Fruit fly (Drosophila melanogaster) whole organism, prepupa: ENCODE results near the gene e.

Experiments used
- Blimp-1 ChIP-seq: fragments of 200-800 bp; sonication (Bioruptor generic); optimal IDR thresholded peaks from 3 replicates; lab custom pipeline; 2017; ENCODE audit warnings: missing biosample characterization, missing genetic modification characterization, mild to moderate bottlenecking, moderate library complexity, missing genetic modification reagents
- CG10631 ChIP-seq: fragments of 200-800 bp; sonication (Bioruptor generic); optimal IDR thresholded peaks from 2 replicates; lab custom pipeline; 2016; ENCODE audit warnings: missing biosample characterization, missing genetic modification characterization
- CG10669 ChIP-seq: fragments of 200-800 bp; sonication (Bioruptor generic); optimal IDR thresholded peaks from 3 replicates; lab custom pipeline; 2018; ENCODE audit warnings: missing biosample characterization, mild to moderate bottlenecking, missing genetic modification characterization, moderate library complexity
- CG11294 ChIP-seq: fragments of 200-800 bp; sonication (Bioruptor generic); IDR thresholded peaks from 2 replicates; pipeline ENCODE4 v1.3.6; 2022; ENCODE audit warnings: missing biosample characterization, missing genetic modification characterization
- CG11762 ChIP-seq: fragments of 200-800 bp; sonication (Bioruptor generic); optimal IDR thresholded peaks from 3 replicates; lab custom pipeline; 2016; ENCODE audit warnings: missing biosample characterization, missing genetic modification characterization; ENCODE audit not compliant: insufficient read depth
- CG11902 ChIP-seq: fragments of 200-800 bp; sonication (Bioruptor generic); optimal IDR thresholded peaks from 3 replicates; lab custom pipeline; 2016; ENCODE audit warnings: missing biosample characterization, missing genetic modification characterization
- CG15336 ChIP-seq: fragments of 200-800 bp; sonication (Bioruptor generic); IDR thresholded peaks from 2 replicates; pipeline ENCODE4 v1.3.6; 2022; ENCODE audit warnings: missing biosample characterization, missing genetic modification characterization
- CG3032 ChIP-seq: fragments of 200-800 bp; optimal IDR thresholded peaks from 2 replicates; lab custom pipeline; 2019; ENCODE audit warnings: missing biosample characterization, mild to moderate bottlenecking, missing genetic modification characterization, moderate library complexity
- CG31627 ChIP-seq: fragments of 200-800 bp; sonication (Bioruptor generic); optimal IDR thresholded peaks from 3 replicates; lab custom pipeline; 2016; ENCODE audit warnings: missing biosample characterization, missing genetic modification characterization
- CG34406 ChIP-seq: fragments of 200-800 bp; sonication (Bioruptor generic); optimal IDR thresholded peaks from 3 replicates; lab custom pipeline; 2016; ENCODE audit warnings: missing biosample characterization, missing genetic modification characterization
- CG3919 ChIP-seq: fragments of 200-800 bp; sonication (Bioruptor generic); optimal IDR thresholded peaks from 3 replicates; lab custom pipeline; 2016; ENCODE audit warnings: missing biosample characterization, missing genetic modification characterization
- CG4318 ChIP-seq: fragments of 200-800 bp; sonication (Bioruptor generic); optimal IDR thresholded peaks from 3 replicates; lab custom pipeline; 2017; ENCODE audit warnings: missing biosample characterization, mild to moderate bottlenecking, missing genetic modification characterization
- CG6163 ChIP-seq: fragments of 200-800 bp; sonication (Bioruptor generic); IDR thresholded peaks from 3 replicates; pipeline ENCODE4 v1.3.6; 2022; ENCODE audit warnings: missing biosample characterization, missing genetic modification characterization
- CG6276 ChIP-seq: fragments of 200-800 bp; sonication (Bioruptor generic); optimal IDR thresholded peaks from 2 replicates; lab custom pipeline; 2017; ENCODE audit warnings: missing biosample characterization, mild to moderate bottlenecking, missing genetic modification characterization
- CG6792 ChIP-seq: fragments of 200-800 bp; sonication (Bioruptor generic); optimal IDR thresholded peaks from 3 replicates; lab custom pipeline; 2016; ENCODE audit warnings: missing biosample characterization, missing genetic modification characterization
- CG6808 ChIP-seq: fragments of 200-800 bp; sonication (Bioruptor generic); optimal IDR thresholded peaks from 3 replicates; lab custom pipeline; 2017; ENCODE audit warnings: missing biosample characterization, missing genetic modification characterization, mild to moderate bottlenecking, moderate library complexity, missing genetic modification reagents
- CG6854 ChIP-seq: fragments of 200-800 bp; sonication (Bioruptor generic); optimal IDR thresholded peaks from 2 replicates; lab custom pipeline; 2017; ENCODE audit warnings: missing biosample characterization, mild to moderate bottlenecking, missing genetic modification characterization
- CG7368 ChIP-seq: fragments of 200-800 bp; sonication (Bioruptor generic); optimal IDR thresholded peaks from 3 replicates; lab custom pipeline; 2016; ENCODE audit warnings: missing biosample characterization, missing genetic modification characterization
- CG8119 ChIP-seq: fragments of 200-800 bp; sonication (Bioruptor generic); IDR thresholded peaks from 3 replicates; pipeline ENCODE4 v1.3.6; 2022; ENCODE audit warnings: missing biosample characterization, missing genetic modification characterization
- CG9139 ChIP-seq: fragments of 200-800 bp; sonication (Bioruptor generic); optimal IDR thresholded peaks from 3 replicates; lab custom pipeline; 2017; ENCODE audit warnings: missing biosample characterization, mild to moderate bottlenecking, missing genetic modification characterization
- Eip75B ChIP-seq: fragments of 200-800 bp; sonication (Bioruptor generic); optimal IDR thresholded peaks from 3 replicates; lab custom pipeline; 2016; ENCODE audit warnings: missing biosample characterization, missing genetic modification characterization
- Eip78C ChIP-seq: fragments of 200-800 bp; sonication (Bioruptor generic); peaks from one replicate; lab custom pipeline; 2016; ENCODE audit warnings: missing biosample characterization, missing genetic modification characterization
- Eip93F ChIP-seq: fragments of 200-800 bp; sonication (Bioruptor generic); optimal IDR thresholded peaks from 2 replicates; lab custom pipeline; 2016; ENCODE audit warnings: missing biosample characterization, mild to moderate bottlenecking, missing genetic modification characterization
- Gug ChIP-seq: fragments of 200-800 bp; sonication (Bioruptor generic); IDR thresholded peaks from 2 replicates; pipeline ENCODE4 v1.3.6; 2022; ENCODE audit warnings: missing biosample characterization, missing genetic modification characterization
- Hr38 ChIP-seq: sonication (Bioruptor generic); optimal IDR thresholded peaks from 2 replicates; lab custom pipeline; 2016; ENCODE audit warnings: missing biosample characterization, missing genetic modification characterization
- Hr39 ChIP-seq: fragments of 200-800 bp; sonication (Bioruptor generic); optimal IDR thresholded peaks from 2 replicates; lab custom pipeline; 2016; ENCODE audit warnings: missing biosample characterization, missing genetic modification characterization
- Hr4 ChIP-seq: fragments of 200-800 bp; sonication (Bioruptor generic); optimal IDR thresholded peaks from 3 replicates; lab custom pipeline; 2016; ENCODE audit warnings: missing biosample characterization, missing genetic modification characterization
- Lpt ChIP-seq: fragments of 200-800 bp; sonication (Bioruptor generic); optimal IDR thresholded peaks from 3 replicates; lab custom pipeline; 2016; ENCODE audit warnings: missing biosample characterization, missing genetic modification characterization
- Met ChIP-seq: fragments of 200-800 bp; sonication (Bioruptor generic); optimal IDR thresholded peaks from 3 replicates; lab custom pipeline; 2016; ENCODE audit warnings: missing biosample characterization, missing genetic modification characterization
- OdsH ChIP-seq: fragments of 200-800 bp; sonication (Bioruptor generic); optimal IDR thresholded peaks from 3 replicates; lab custom pipeline; 2016; ENCODE audit warnings: missing biosample characterization, missing genetic modification characterization
- Sox102F ChIP-seq: fragments of 200-800 bp; sonication (Bioruptor generic); optimal IDR thresholded peaks from 2 replicates; lab custom pipeline; 2016; ENCODE audit warnings: missing biosample characterization, mild to moderate bottlenecking, missing genetic modification characterization
- achi ChIP-seq: fragments of 200-800 bp; sonication (Bioruptor generic); optimal IDR thresholded peaks from 3 replicates; lab custom pipeline; 2016; ENCODE audit warnings: missing biosample characterization, missing genetic modification characterization
- acj6 ChIP-seq: fragments of 200-800 bp; sonication (Bioruptor generic); optimal IDR thresholded peaks from 3 replicates; lab custom pipeline; 2016; ENCODE audit warnings: missing biosample characterization, missing genetic modification characterization
- cyc ChIP-seq: fragments of 200-800 bp; sonication (Bioruptor generic); optimal IDR thresholded peaks from 3 replicates; lab custom pipeline; 2016; ENCODE audit warnings: missing biosample characterization, missing genetic modification characterization
- dsx ChIP-seq: fragments of 200-800 bp; optimal IDR thresholded peaks from 3 replicates; lab custom pipeline; 2019; ENCODE audit warnings: missing biosample characterization, mild to moderate bottlenecking, missing genetic modification characterization, moderate library complexity; ENCODE audit not compliant: poor library complexity, severe bottlenecking
- eg ChIP-seq: fragments of 200-800 bp; sonication (Bioruptor generic); IDR thresholded peaks from 3 replicates; pipeline ENCODE4 v1.3.6; 2022; ENCODE audit warnings: missing biosample characterization, missing genetic modification characterization
- esn ChIP-seq: fragments of 200-800 bp; sonication (Bioruptor generic); optimal IDR thresholded peaks from 2 replicates; lab custom pipeline; 2016; ENCODE audit warnings: missing biosample characterization, mild to moderate bottlenecking, missing genetic modification characterization, moderate library complexity
- fd59A ChIP-seq: fragments of 200-800 bp; sonication (Bioruptor generic); optimal IDR thresholded peaks from 2 replicates; lab custom pipeline; 2017; ENCODE audit warnings: missing biosample characterization, mild to moderate bottlenecking, missing genetic modification characterization, missing genetic modification reagents
- fd85E ChIP-seq: fragments of 200-800 bp; sonication (Bioruptor generic); optimal IDR thresholded peaks from 3 replicates; lab custom pipeline; 2016; ENCODE audit warnings: missing biosample characterization, missing genetic modification characterization
- fkh ChIP-seq: fragments of 200-800 bp; sonication (Bioruptor generic); optimal IDR thresholded peaks from 3 replicates; lab custom pipeline; 2017; ENCODE audit warnings: missing biosample characterization, mild to moderate bottlenecking, missing genetic modification characterization, moderate library complexity
- lz ChIP-seq: fragments of 200-800 bp; sonication (Bioruptor generic); optimal IDR thresholded peaks from 3 replicates; lab custom pipeline; 2016; ENCODE audit warnings: missing biosample characterization, missing genetic modification characterization
- net ChIP-seq: fragments of 200-800 bp; sonication (Bioruptor generic); optimal IDR thresholded peaks from 3 replicates; lab custom pipeline; 2016; ENCODE audit warnings: missing biosample characterization, missing genetic modification characterization
- pdm3 ChIP-seq: fragments of 200-800 bp; sonication (Bioruptor generic); optimal IDR thresholded peaks from 3 replicates; lab custom pipeline; 2016; ENCODE audit warnings: missing biosample characterization, missing genetic modification characterization
- salr ChIP-seq, 2 experiments: fragments of 200-800 bp; sonication (Bioruptor generic); optimal IDR thresholded peaks; 3 replicates each; lab custom pipeline; 2016 to 2018; ENCODE audit warnings: missing biosample characterization in 2 of 2, missing genetic modification characterization in 2 of 2, mild to moderate bottlenecking in 1 of 2
- spab ChIP-seq: fragments of 200-800 bp; sonication (Bioruptor generic); optimal IDR thresholded peaks from 2 replicates; lab custom pipeline; 2017; ENCODE audit warnings: missing biosample characterization, mild to moderate bottlenecking, missing genetic modification characterization, missing genetic modification reagents
- ss ChIP-seq, 2 experiments: fragments of 200-800 bp; sonication (Bioruptor generic); optimal IDR thresholded peaks; 2 replicates in 1 of 2; 3 replicates in 1 of 2; lab custom pipeline; 2017 to 2018; ENCODE audit warnings: mild to moderate bottlenecking in 2 of 2, missing biosample characterization in 2 of 2, missing genetic modification characterization in 2 of 2, moderate library complexity in 1 of 2
- svp ChIP-seq: fragments of 200-800 bp; sonication (Bioruptor generic); peaks from one replicate; lab custom pipeline; 2016; ENCODE audit warnings: missing biosample characterization, missing genetic modification characterization
- vri ChIP-seq: fragments of 200-800 bp; sonication (Bioruptor generic); optimal IDR thresholded peaks from 3 replicates; lab custom pipeline; 2016; ENCODE audit warnings: missing biosample characterization, mild to moderate bottlenecking, missing genetic modification characterization

Gene e

DNA sequence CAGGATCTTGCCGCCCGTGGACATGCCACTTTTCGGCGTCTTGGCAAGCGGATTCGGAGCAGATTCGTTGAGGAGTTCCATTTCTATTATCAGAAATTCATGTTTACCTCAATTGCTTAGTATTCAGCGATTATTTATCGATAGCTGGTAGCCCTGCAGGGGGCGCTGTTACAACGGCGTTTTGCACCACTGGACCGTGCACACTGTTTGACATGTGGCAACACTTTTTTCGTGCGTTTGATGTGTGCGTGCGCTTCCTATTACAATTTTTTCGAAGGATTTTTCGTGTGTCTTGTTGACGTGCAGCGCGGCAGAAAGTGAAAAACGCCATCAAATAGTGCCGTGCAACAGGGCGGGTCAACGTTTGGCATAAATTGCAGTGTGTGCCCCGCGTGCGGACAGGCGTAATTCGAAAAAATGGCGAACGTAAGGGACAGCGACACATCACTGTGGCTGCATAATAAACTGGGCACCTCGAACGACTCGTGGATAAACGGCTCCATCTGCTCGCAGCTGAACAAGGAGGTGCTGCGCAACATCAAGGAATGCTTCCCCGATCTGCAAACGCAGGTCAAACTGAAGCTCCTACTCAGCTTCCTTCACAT is 13.4 kb downstream of the e start, which contains the start of the genes CG3337 and Nelf-A (continued):
- no peak for TF ChIP-seq Hr4
- no peak for TF ChIP-seq CG34406 (GFP tag; lab: Kevin White, UChicago)
- peak; percentile 66 for TF ChIP-seq cyc (GFP tag; lab: Kevin White, UChicago)
- TF ChIP-seq CG3032 (tag; lab: Kevin White, UChicago) = peak; percentile 20
- TF ChIP-seq spab (GFP tag; lab: Kevin White, UChicago) = no peak
- TF ChIP-seq fkh = peak; percentile 90
- TF ChIP-seq CG11762 (GFP tag; lab: Kevin White, UChicago) = no peak
- TF ChIP-seq OdsH (GFP tag; lab: Kevin White, UChicago) = peak; percentile 25
- TF ChIP-seq Gug (GFP tag; lab: Robert Waterston, UW) = no peak
- TF ChIP-seq salr (GFP tag; optimal IDR thresholded peaks at IDR 0.05; lab: Kevin White, UChicago) = peak in 1 of 2 experiments; percentile 39

DNA sequence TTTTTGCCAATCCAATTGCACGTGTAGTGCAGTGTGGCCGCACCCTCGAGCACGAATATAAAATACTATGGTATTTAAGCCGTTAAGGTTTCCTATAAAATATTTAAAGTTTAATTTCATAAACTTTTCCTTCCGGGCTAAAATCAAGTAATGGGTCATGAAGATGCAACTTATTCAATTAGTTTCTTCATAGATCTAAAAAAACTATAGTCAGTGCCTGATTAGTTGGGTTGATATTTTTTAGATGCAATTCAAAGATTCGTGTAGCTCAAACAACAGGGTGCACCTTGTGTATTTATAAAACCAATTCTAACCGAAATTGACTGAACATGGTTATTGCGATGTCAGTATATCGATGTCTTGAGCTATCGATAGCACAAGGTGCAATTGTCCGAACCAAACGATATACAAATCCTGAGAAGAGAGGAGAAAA is 18.2 kb downstream of the e start, which contains the start of the genes Smyd5 and Oga:
Smyd5 (minus strand) TSS at position 59 of the 433 bp plus-strand sequence.
Oga (plus strand) TSS at position 345 of the 433 bp plus-strand sequence.
- TF ChIP-seq fd59A (GFP tag; lab: Kevin White, UChicago) (no peak), CG7368 (no peak), Sox102F (GFP tag; lab: Kevin White, UChicago) (no peak), dsx (GFP tag; lab: Kevin White, UChicago) (no peak), CG34406 (GFP tag; lab: Kevin White, UChicago) (no peak), CG6854 (GFP tag; lab: Kevin White, UChicago) (no peak), CG15336 (no peak), Eip75B (GFP tag; lab: Kevin White, UChicago) (no peak), CG3919 (GFP tag; lab: Kevin White, UChicago) (no peak), CG3032 (tag; lab: Kevin White, UChicago) (peak; percentile 8), Met (GFP tag; lab: Kevin White, UChicago) (no peak), lz (GFP tag; lab: Kevin White, UChicago) (peak; percentile 37), CG10631 (GFP tag; lab: Kevin White, UChicago) (no peak), ss (GFP tag; optimal IDR thresholded peaks at IDR 0.05; lab: Kevin White, UChicago) (no peak), Eip78C (GFP tag; lab: Kevin White, UChicago) (peak; percentile 76), CG11902 (GFP tag; lab: Kevin White, UChicago) (no peak), Blimp-1 (GFP tag; lab: Kevin White, UChicago) (no peak), Lpt (GFP tag; lab: Kevin White, UChicago) (no peak), CG11294 (no peak), CG6276 (GFP tag; lab: Kevin White, UChicago) (no peak), CG10669 (GFP tag; lab: Kevin White, UChicago) (no peak), pdm3 (GFP tag; lab: Kevin White, UChicago) (no peak), CG6808 (GFP tag; lab: Kevin White, UChicago) (no peak), acj6 (peak; percentile 25), svp (GFP tag; lab: Kevin White, UChicago) (no peak), CG8119 (GFP tag; lab: Robert Waterston, UW) (no peak), Hr4 (no peak), spab (GFP tag; lab: Kevin White, UChicago) (no peak), fd85E (GFP tag; lab: Kevin White, UChicago) (no peak), eg (no peak), CG6163 (GFP tag; lab: Robert Waterston, UW) (no peak), Gug (GFP tag; lab: Robert Waterston, UW) (no peak), Hr39 (GFP tag; lab: Kevin White, UChicago) (peak; percentile 14), Hr38 (no peak), salr (GFP tag; optimal IDR thresholded peaks at IDR 0.05; lab: Kevin White, UChicago) (no peak), CG4318 (GFP tag; lab: Kevin White, UChicago) (no peak), CG11762 (GFP tag; lab: Kevin White, UChicago) (no peak), net (GFP tag; lab: Kevin White, UChicago) (no peak), CG6792 (GFP tag; lab: Kevin White, UChicago) (no peak), achi (GFP tag; lab: Kevin White, UChicago) (no peak), esn (GFP tag; lab: Kevin White, UChicago) (peak; percentile 48), CG31627 (GFP tag; lab: Kevin White, UChicago) (peak; percentile 14), OdsH (GFP tag; lab: Kevin White, UChicago) (no peak), Eip93F (GFP tag; lab: Kevin White, UChicago) (no peak), CG9139 (GFP tag; lab: Kevin White, UChicago) (no peak), fkh (peak; percentile 68), vri (GFP tag; lab: Kevin White, UChicago) (no peak)
